Fruit fly (Drosophila melanogaster) whole organism, wandering third instar larva: ENCODE data around the gene Cyp4ac2.

Source experiments
- CG32264 ChIP-seq: fragments of 200-800 bp; sonication (Bioruptor generic); optimal IDR thresholded peaks from 2 replicates; lab custom pipeline; 2016; ENCODE audit warnings: missing biosample characterization, missing genetic modification characterization
- Dif ChIP-seq: fragments of 200-275, 200-300 bp; sonication (Bioruptor generic); optimal IDR thresholded peaks from 2 replicates; lab custom pipeline; 2018; ENCODE audit warnings: missing biosample characterization, missing genetic modification characterization; ENCODE audit not compliant: partially characterized antibody
- N ChIP-seq: fragments of >200 bp; optimal IDR thresholded peaks from 2 replicates; lab custom pipeline; 2018; ENCODE audit warnings: missing biosample characterization, missing external identifiers, missing genetic modification characterization
- Rel ChIP-seq, 2 experiments: fragments of 200-800 bp; sonication (Bioruptor generic) in 1 of 2; optimal IDR thresholded peaks; 2 replicates in 1 of 2; 3 replicates in 1 of 2; lab custom pipeline; 2016 to 2019; ENCODE audit warnings: mild to moderate bottlenecking in 2 of 2, missing biosample characterization in 2 of 2, missing genetic modification characterization in 2 of 2, moderate library complexity in 1 of 2
- Sp1 ChIP-seq: fragments of 200-800 bp; sonication (Bioruptor generic); optimal IDR thresholded peaks from 3 replicates; lab custom pipeline; 2019; ENCODE audit warnings: missing biosample characterization, mild to moderate bottlenecking, missing genetic modification characterization, moderate library complexity
- h ChIP-seq: fragments of 200-800 bp; sonication (Bioruptor generic); optimal IDR thresholded peaks from 3 replicates; lab custom pipeline; 2016; ENCODE audit warnings: missing biosample characterization, mild to moderate bottlenecking, missing genetic modification characterization
- jim ChIP-seq: fragments of 175-275, 200-325 bp; sonication (Bioruptor generic); optimal IDR thresholded peaks from 2 replicates; lab custom pipeline; 2016; ENCODE audit warnings: missing biosample characterization, mild to moderate bottlenecking, missing genetic modification characterization

DNA sequence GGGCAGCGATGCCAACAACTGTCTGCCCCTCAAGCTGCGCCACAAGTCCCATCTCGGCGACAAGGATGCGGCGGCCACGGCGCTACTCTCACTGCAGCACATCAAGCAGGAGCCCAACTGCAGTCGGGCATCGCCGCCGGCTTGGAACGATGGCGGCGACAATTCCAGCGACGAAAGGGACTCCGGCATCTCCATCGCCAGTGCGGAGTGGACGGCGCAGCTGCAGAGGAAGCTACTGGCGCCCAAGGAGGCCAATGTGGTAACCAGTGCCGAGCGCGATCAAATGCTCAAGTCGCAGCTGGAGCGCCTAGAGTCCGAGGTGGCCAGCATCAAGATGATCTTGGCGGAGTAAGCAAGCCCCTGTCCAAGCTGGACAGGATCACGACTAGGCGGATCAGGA, 43.2 kb downstream of the Cyp4ac2 start:
- TF ChIP-seq h (no peak), jim (GFP tag; lab: Kevin White, UChicago) (no peak), Dif (GFP tag; lab: Kevin White, UChicago) (no peak), N (GFP tag; lab: Kevin White, UChicago) (no peak), Sp1 (no peak), Rel (GFP tag; optimal IDR thresholded peaks at IDR 0.05; lab: Kevin White, UChicago) (no peak), Rel (tag; optimal IDR thresholded peaks at IDR 0.05; lab: Kevin White, UChicago) (no peak), CG32264 (GFP tag; lab: Kevin White, UChicago) (no peak)
